Worm (Caenorhabditis elegans): Measurements from ENCODE around the gene nas-39.

The nas-39 gene

DNA sequence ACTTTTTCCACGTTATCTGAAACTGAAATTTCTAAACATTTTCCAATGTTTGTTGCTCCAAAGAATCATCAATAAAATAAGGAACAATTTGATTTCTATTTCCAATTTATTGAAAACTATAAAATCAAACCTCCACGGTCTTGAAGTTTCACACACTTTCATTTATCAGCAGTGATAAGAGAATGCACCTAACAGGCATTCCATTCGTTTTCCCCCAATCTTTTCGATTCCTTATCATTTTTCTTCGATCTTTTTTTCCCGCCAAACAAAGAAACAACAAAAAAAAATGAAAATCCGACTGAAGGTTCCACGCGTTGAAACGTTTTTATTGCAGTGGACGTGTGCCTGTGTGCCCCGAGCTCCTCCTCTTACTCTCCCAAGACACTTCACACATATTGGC, at the start of gene nas-39:
nas-39 (plus strand) TSS at position 269 of the 400 bp plus-strand sequence.
- no peak for TF ChIP-seq T22C8.4 (GFP tag; IDR thresholded peaks at IDR 0.05)
- TF ChIP-seq ref-1 (GFP tag; conservative IDR thresholded peaks at IDR 0.05) = no peak
- no peak for TF ChIP-seq tab-1 (GFP tag; IDR thresholded peaks at IDR 0.05)
- TF ChIP-seq cog-1 (tag; optimal IDR thresholded peaks at IDR 0.05) = no peak
- TF ChIP-seq med-1 (GFP tag; optimal IDR thresholded peaks at IDR 0.05; ENCODE audit: insufficient read depth) = no peak
- TF ChIP-seq ztf-29 (GFP tag; IDR thresholded peaks at IDR 0.05) = no peak
- TF ChIP-seq flt-1 (GFP tag; IDR thresholded peaks at IDR 0.05) = no peak
- no peak for TF ChIP-seq ztf-23 (GFP tag; IDR thresholded peaks at IDR 0.05)
- no peak for TF ChIP-seq klf-2 (GFP tag; conservative IDR thresholded peaks at IDR 0.05)

DNA sequence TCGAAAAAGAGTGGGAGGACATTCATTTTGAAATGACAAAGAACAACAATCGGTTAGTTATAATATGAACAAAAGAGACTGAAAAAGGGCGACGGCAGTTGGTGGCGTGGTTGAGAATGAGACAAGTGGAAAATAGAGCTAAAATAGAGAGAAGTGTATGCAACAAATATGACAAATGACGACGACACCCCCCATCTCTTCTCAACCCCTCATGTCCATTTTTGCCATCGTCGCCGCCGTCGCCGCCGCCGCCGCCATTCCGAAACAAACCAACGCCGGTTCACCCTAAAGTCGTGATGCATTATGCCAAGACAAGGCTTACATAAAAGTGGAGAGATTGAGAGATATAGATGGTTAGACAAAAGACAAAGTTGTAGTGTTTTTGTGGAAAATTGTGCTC, 47.5 kb upstream of the nas-39 start:
- TF ChIP-seq ref-1 (GFP tag; conservative IDR thresholded peaks at IDR 0.05) = no peak
- no peak for TF ChIP-seq ztf-29 (GFP tag; IDR thresholded peaks at IDR 0.05)

- TF ChIP-seq ref-1 (GFP tag; conservative IDR thresholded peaks at IDR 0.05) (no peak), T22C8.4 (GFP tag; IDR thresholded peaks at IDR 0.05) (no peak), med-1 (GFP tag; optimal IDR thresholded peaks at IDR 0.05; ENCODE audit: insufficient read depth) (no peak)
Observed at ce11 chrX:16411985-16412384, 44.7 kb upstream of the nas-39 start.

DNA sequence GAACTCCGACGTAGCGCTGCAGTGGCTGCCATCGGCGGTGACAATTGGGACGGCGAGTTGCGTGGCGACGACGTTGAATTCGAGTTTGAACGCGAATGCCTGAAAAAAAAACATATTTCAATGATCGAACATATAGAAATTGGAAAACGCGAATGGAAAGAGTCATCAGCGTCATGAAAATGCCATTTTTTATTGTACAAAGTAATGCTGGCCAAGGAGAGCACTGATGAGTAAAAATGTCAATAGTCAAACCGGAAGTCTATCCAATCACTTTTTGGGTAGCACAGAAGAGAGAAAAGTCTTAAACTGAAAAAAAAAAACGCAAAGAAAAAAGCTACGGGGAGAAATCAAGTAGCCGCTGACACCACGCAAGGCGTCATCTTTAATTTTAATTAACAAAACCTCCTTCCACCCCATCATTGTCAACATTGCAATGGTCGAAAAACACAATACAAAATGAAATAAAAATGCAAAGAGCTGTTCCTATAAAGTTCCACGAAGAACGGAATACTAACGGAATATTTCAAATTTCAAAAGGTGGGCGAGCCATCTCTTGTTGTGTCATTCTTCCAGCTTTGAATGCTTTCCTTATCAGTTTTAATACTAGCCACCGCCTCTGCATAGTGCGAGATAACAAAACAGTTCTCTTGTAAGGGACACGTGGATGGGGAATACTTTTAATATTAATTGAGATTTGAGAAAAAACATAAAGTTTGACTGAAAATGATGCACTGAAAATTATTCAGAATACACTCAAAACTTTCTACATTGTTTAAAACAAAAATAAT, 43.3 kb upstream of the nas-39 start:
- TF ChIP-seq klf-2 (GFP tag; conservative IDR thresholded peaks at IDR 0.05) (no peak), ztf-23 (GFP tag; IDR thresholded peaks at IDR 0.05) (no peak), ref-1 (GFP tag; conservative IDR thresholded peaks at IDR 0.05) (no peak), med-1 (GFP tag; optimal IDR thresholded peaks at IDR 0.05; ENCODE audit: insufficient read depth) (no peak), cog-1 (tag; optimal IDR thresholded peaks at IDR 0.05) (no peak), tab-1 (GFP tag; IDR thresholded peaks at IDR 0.05) (no peak), flt-1 (GFP tag; IDR thresholded peaks at IDR 0.05) (no peak), T22C8.4 (GFP tag; IDR thresholded peaks at IDR 0.05) (no peak), ztf-29 (GFP tag; IDR thresholded peaks at IDR 0.05) (no peak)

DNA sequence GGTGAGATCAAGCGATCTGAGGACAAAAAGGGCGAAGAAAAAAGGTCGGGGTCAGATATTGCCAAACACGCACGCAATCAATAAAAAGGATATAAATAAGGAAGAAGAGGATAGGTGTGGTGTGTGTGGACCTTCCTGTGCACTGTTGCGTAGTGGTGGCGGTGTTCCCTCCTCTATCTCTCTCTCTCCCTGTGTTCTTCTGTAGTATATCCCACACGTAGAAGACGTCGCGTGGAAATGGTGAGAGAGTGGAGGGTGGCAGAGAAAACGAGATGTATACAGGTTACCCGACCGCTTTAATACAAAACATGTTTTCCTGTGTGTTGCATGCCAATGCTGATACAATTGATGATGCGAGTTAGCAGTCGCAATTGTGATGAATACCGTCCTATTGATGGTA, 42.2 kb upstream of the nas-39 start:
- TF ChIP-seq ztf-29 (GFP tag; IDR thresholded peaks at IDR 0.05) (no peak), ref-1 (GFP tag; conservative IDR thresholded peaks at IDR 0.05) (no peak), T22C8.4 (GFP tag; IDR thresholded peaks at IDR 0.05) (0 out of 2 replicates have a peak, but pooled peaks have one; percentile 29), flt-1 (GFP tag; IDR thresholded peaks at IDR 0.05) (0 out of 2 replicates have a peak, but pooled peaks have one; percentile 59)

- no peak for TF ChIP-seq cog-1 (tag; optimal IDR thresholded peaks at IDR 0.05)
- TF ChIP-seq klf-2 (GFP tag; conservative IDR thresholded peaks at IDR 0.05) = no peak
- TF ChIP-seq ztf-23 (GFP tag; IDR thresholded peaks at IDR 0.05) = no peak
- TF ChIP-seq T22C8.4 (GFP tag; IDR thresholded peaks at IDR 0.05) = no peak
- TF ChIP-seq tab-1 (GFP tag; IDR thresholded peaks at IDR 0.05) = no peak
- TF ChIP-seq ref-1 (GFP tag; conservative IDR thresholded peaks at IDR 0.05) = no peak
- TF ChIP-seq ztf-29 (GFP tag; IDR thresholded peaks at IDR 0.05) = no peak
- no peak for TF ChIP-seq flt-1 (GFP tag; IDR thresholded peaks at IDR 0.05)
- no peak for TF ChIP-seq med-1 (GFP tag; optimal IDR thresholded peaks at IDR 0.05; ENCODE audit: insufficient read depth)
Observed at ce11 chrX:16416790-16417330, 39.9 kb upstream of the nas-39 start, which contains the start of gene eat-17. Gene eat-17 (minus strand): TSS chrX:16416840.

DNA sequence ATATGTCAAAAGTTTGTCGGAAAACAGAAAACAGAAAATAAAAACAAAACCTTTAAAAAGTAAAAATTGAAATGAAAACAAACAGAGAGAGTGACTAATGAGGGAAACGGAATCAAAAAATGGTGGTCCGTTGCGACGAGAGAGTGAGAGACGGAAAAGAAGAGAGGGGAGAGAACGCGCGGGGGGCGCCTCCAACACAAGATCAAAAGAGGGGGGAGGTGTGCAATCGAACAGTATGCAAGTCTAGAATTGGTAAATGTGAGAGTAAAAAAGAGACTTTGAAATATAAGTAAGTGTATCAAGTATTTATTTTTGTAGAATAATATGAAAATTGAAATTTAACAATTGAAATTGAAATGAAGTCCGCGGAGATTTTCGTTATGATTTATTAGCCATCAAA, 38.3 kb upstream of the nas-39 start:
- TF ChIP-seq ztf-29 (GFP tag; IDR thresholded peaks at IDR 0.05) (no peak), flt-1 (GFP tag; IDR thresholded peaks at IDR 0.05) (no peak), ztf-23 (GFP tag; IDR thresholded peaks at IDR 0.05) (no peak), ref-1 (GFP tag; conservative IDR thresholded peaks at IDR 0.05) (no peak), med-1 (GFP tag; optimal IDR thresholded peaks at IDR 0.05; ENCODE audit: insufficient read depth) (no peak), tab-1 (GFP tag; IDR thresholded peaks at IDR 0.05) (no peak), klf-2 (GFP tag; conservative IDR thresholded peaks at IDR 0.05) (no peak), cog-1 (tag; optimal IDR thresholded peaks at IDR 0.05) (no peak), T22C8.4 (GFP tag; IDR thresholded peaks at IDR 0.05) (no peak)

ce11 chrX:16432143-16432542, 24.6 kb upstream of the nas-39 start, which contains the start of gene F38E9.6:
Gene F38E9.6 (plus strand): TSS chrX:16432443.
- TF ChIP-seq T22C8.4 (GFP tag; IDR thresholded peaks at IDR 0.05) (no peak), flt-1 (GFP tag; IDR thresholded peaks at IDR 0.05) (no peak), ztf-23 (GFP tag; IDR thresholded peaks at IDR 0.05) (no peak), tab-1 (GFP tag; IDR thresholded peaks at IDR 0.05) (no peak), ztf-29 (GFP tag; IDR thresholded peaks at IDR 0.05) (no peak), ref-1 (GFP tag; conservative IDR thresholded peaks at IDR 0.05) (no peak), med-1 (GFP tag; optimal IDR thresholded peaks at IDR 0.05; ENCODE audit: insufficient read depth) (no peak), klf-2 (GFP tag; conservative IDR thresholded peaks at IDR 0.05) (no peak), cog-1 (tag; optimal IDR thresholded peaks at IDR 0.05) (no peak)

- TF ChIP-seq T22C8.4 (GFP tag; IDR thresholded peaks at IDR 0.05) (no peak), cog-1 (tag; optimal IDR thresholded peaks at IDR 0.05) (no peak), tab-1 (GFP tag; IDR thresholded peaks at IDR 0.05) (no peak), ztf-29 (GFP tag; IDR thresholded peaks at IDR 0.05) (no peak), klf-2 (GFP tag; conservative IDR thresholded peaks at IDR 0.05) (no peak), med-1 (GFP tag; optimal IDR thresholded peaks at IDR 0.05; ENCODE audit: insufficient read depth) (no peak), flt-1 (GFP tag; IDR thresholded peaks at IDR 0.05) (no peak), ztf-23 (GFP tag; IDR thresholded peaks at IDR 0.05) (no peak), ref-1 (GFP tag; conservative IDR thresholded peaks at IDR 0.05) (no peak)
Observed at ce11 chrX:16440949-16441348, 15.8 kb upstream of the nas-39 start.

- TF ChIP-seq ref-1 (GFP tag; conservative IDR thresholded peaks at IDR 0.05) = no peak
- TF ChIP-seq ztf-23 (GFP tag; IDR thresholded peaks at IDR 0.05) = no peak
- TF ChIP-seq tab-1 (GFP tag; IDR thresholded peaks at IDR 0.05) = no peak
- no peak for TF ChIP-seq klf-2 (GFP tag; conservative IDR thresholded peaks at IDR 0.05)
- TF ChIP-seq flt-1 (GFP tag; IDR thresholded peaks at IDR 0.05) = no peak
- TF ChIP-seq ztf-29 (GFP tag; IDR thresholded peaks at IDR 0.05) = no peak
- TF ChIP-seq cog-1 (tag; optimal IDR thresholded peaks at IDR 0.05) = no peak
- no peak for TF ChIP-seq T22C8.4 (GFP tag; IDR thresholded peaks at IDR 0.05)
- no peak for TF ChIP-seq med-1 (GFP tag; optimal IDR thresholded peaks at IDR 0.05; ENCODE audit: insufficient read depth)
Observed at ce11 chrX:16443657-16444056, 13.1 kb upstream of the nas-39 start.
